Fruit fly (Drosophila melanogaster) whole organism, embryonic: ENCODE results near the gene CG15515.

Experiments used
- B-H2 ChIP-seq: fragments of 200-800 bp; sonication (Bioruptor generic); optimal IDR thresholded peaks from 2 replicates; lab custom pipeline; 2018; ENCODE audit warnings: missing biosample characterization, mild to moderate bottlenecking, missing genetic modification characterization
- BtbVII ChIP-seq: fragments of 200-800 bp; sonication (Bioruptor generic); optimal IDR thresholded peaks from 3 replicates; lab custom pipeline; 2017; ENCODE audit warnings: missing biosample characterization, mild to moderate bottlenecking, missing genetic modification characterization
- CG10543 ChIP-seq: fragments of 200-800 bp; sonication (Bioruptor generic); optimal IDR thresholded peaks from 3 replicates; lab custom pipeline; 2017; ENCODE audit warnings: missing biosample characterization, mild to moderate bottlenecking, missing genetic modification characterization, moderate library complexity
- CG10979 ChIP-seq: fragments of 200-800 bp; sonication (Bioruptor generic); optimal IDR thresholded peaks from 2 replicates; lab custom pipeline; 2018; ENCODE audit warnings: missing biosample characterization, mild to moderate bottlenecking, missing genetic modification characterization, moderate library complexity
- CG12104 ChIP-seq: fragments of 200-800 bp; sonication (Bioruptor generic); optimal IDR thresholded peaks from 3 replicates; lab custom pipeline; 2016; ENCODE audit warnings: missing biosample characterization, missing genetic modification characterization
- CG1233 ChIP-seq: fragments of 200-800 bp; sonication (Bioruptor generic); optimal IDR thresholded peaks from 4 replicates; lab custom pipeline; 2018; ENCODE audit warnings: missing biosample characterization, mild to moderate bottlenecking, missing genetic modification characterization
- CG13775 ChIP-seq: fragments of 200-800 bp; sonication (Bioruptor generic); optimal IDR thresholded peaks from 3 replicates; lab custom pipeline; 2017; ENCODE audit warnings: missing biosample characterization, mild to moderate bottlenecking, missing genetic modification characterization
- CG17612 ChIP-seq: fragments of 200-800 bp; sonication (Bioruptor generic); IDR thresholded peaks from 2 replicates; pipeline ENCODE4 v1.3.6; 2022; ENCODE audit warnings: missing biosample characterization, missing genetic modification characterization
- CG17829 ChIP-seq: fragments of 200-800 bp; optimal IDR thresholded peaks from 2 replicates; lab custom pipeline; 2019; ENCODE audit warnings: missing biosample characterization, mild to moderate bottlenecking, missing genetic modification characterization, moderate library complexity
- CG17912 ChIP-seq: fragments of 200-800 bp; sonication (Bioruptor generic); optimal IDR thresholded peaks from 2 replicates; lab custom pipeline; 2018; ENCODE audit warnings: missing biosample characterization, mild to moderate bottlenecking, missing genetic modification characterization
- CG18262 ChIP-seq: fragments of 200-800 bp; optimal IDR thresholded peaks from 3 replicates; lab custom pipeline; 2019; ENCODE audit warnings: missing biosample characterization, mild to moderate bottlenecking, missing genetic modification characterization, moderate library complexity
- CG18619 ChIP-seq: fragments of 200-800 bp; sonication (Bioruptor generic); optimal IDR thresholded peaks from 3 replicates; lab custom pipeline; 2017; ENCODE audit warnings: missing biosample characterization, mild to moderate bottlenecking, missing genetic modification characterization
- CG2129 ChIP-seq: fragments of 200-800 bp; sonication (Bioruptor generic); IDR thresholded peaks from 2 replicates; pipeline ENCODE4 v1.3.6; 2022; ENCODE audit warnings: missing biosample characterization, missing genetic modification characterization; ENCODE audit not compliant: partially characterized antibody
- CG32772 ChIP-seq: fragments of 200-800 bp; sonication (Bioruptor generic); IDR thresholded peaks from 2 replicates; pipeline ENCODE4 v1.3.6; 2022; ENCODE audit warnings: missing biosample characterization, missing genetic modification characterization
- CG3726 ChIP-seq: fragments of 200-800 bp; sonication (Bioruptor generic); IDR thresholded peaks from 3 replicates; pipeline ENCODE4, ENCODE4 v1.3.6; 2022; ENCODE audit warnings: missing biosample characterization, missing genetic modification characterization
- CG3838 ChIP-seq: fragments of 200-800 bp; sonication (Bioruptor generic); optimal IDR thresholded peaks from 3 replicates; lab custom pipeline; 2016; ENCODE audit warnings: missing biosample characterization, missing genetic modification characterization
- CG4617 ChIP-seq: fragments of 200-800 bp; sonication (Bioruptor generic); optimal IDR thresholded peaks from 3 replicates; lab custom pipeline; 2016; ENCODE audit warnings: missing biosample characterization, missing genetic modification characterization, borderline replicate concordance
- CG4730 ChIP-seq: fragments of 200-800 bp; sonication (Bioruptor generic); IDR thresholded peaks from 2 replicates; pipeline ENCODE4 v1.3.6; 2022; ENCODE audit warnings: missing biosample characterization, missing genetic modification characterization
- CG7271 ChIP-seq: fragments of 200-800 bp; sonication (Bioruptor generic); optimal IDR thresholded peaks from 2 replicates; lab custom pipeline; 2018; ENCODE audit warnings: missing biosample characterization, mild to moderate bottlenecking, missing genetic modification characterization, moderate library complexity
- CG7372 ChIP-seq: fragments of 200-800 bp; sonication (Bioruptor generic); IDR thresholded peaks from 2 replicates; pipeline ENCODE4 v1.3.6; 2022; ENCODE audit warnings: missing biosample characterization, missing genetic modification characterization
- CG7987 ChIP-seq: fragments of 200-800 bp; sonication (Bioruptor generic); optimal IDR thresholded peaks from 2 replicates; lab custom pipeline; 2018; ENCODE audit warnings: missing biosample characterization, mild to moderate bottlenecking, missing genetic modification characterization, moderate library complexity
- CG8924 ChIP-seq: fragments of 200-800 bp; optimal IDR thresholded peaks from 3 replicates; lab custom pipeline; 2019; ENCODE audit warnings: missing biosample characterization, mild to moderate bottlenecking, missing genetic modification characterization, moderate library complexity
- CoRest ChIP-seq: fragments of 200-800 bp; sonication (Bioruptor generic); optimal IDR thresholded peaks from 3 replicates; lab custom pipeline; 2018; ENCODE audit warnings: missing biosample characterization, mild to moderate bottlenecking, missing genetic modification characterization, moderate library complexity
- D19B ChIP-seq: fragments of 200-800 bp; sonication (Bioruptor generic); optimal IDR thresholded peaks from 2 replicates; lab custom pipeline; 2017; ENCODE audit warnings: missing biosample characterization, mild to moderate bottlenecking, missing genetic modification characterization
- Deaf1 ChIP-seq: fragments of 200-800 bp; optimal IDR thresholded peaks from 3 replicates; lab custom pipeline; 2019; ENCODE audit warnings: missing biosample characterization, mild to moderate bottlenecking, missing genetic modification characterization, moderate library complexity
- Dref ChIP-seq: fragments of 200-800 bp; sonication (Bioruptor generic); IDR thresholded peaks from 2 replicates; pipeline ENCODE4 v1.3.6; 2022; ENCODE audit warnings: missing biosample characterization, missing genetic modification characterization
- E2f1 ChIP-seq: fragments of 200-800 bp; sonication (Bioruptor generic); IDR thresholded peaks from 2 replicates; pipeline ENCODE4 v1.3.6; 2022; ENCODE audit warnings: missing biosample characterization, missing genetic modification characterization
- HLH4C ChIP-seq: fragments of 200-800 bp; sonication (Bioruptor generic); IDR thresholded peaks from 3 replicates; pipeline ENCODE4 v1.3.6; 2022; ENCODE audit warnings: missing biosample characterization, missing genetic modification characterization; ENCODE audit not compliant: partially characterized antibody
- Hr51 ChIP-seq, 2 experiments: fragments of 200-800 bp; sonication (Bioruptor generic); optimal IDR thresholded peaks; 2 replicates in 1 of 2; 3 replicates in 1 of 2; lab custom pipeline; 2016 to 2018; ENCODE audit warnings: missing biosample characterization in 2 of 2, missing genetic modification characterization in 2 of 2, mild to moderate bottlenecking in 1 of 2, moderate library complexity in 1 of 2
- Hr78 ChIP-seq, 2 experiments: fragments of 200-800 bp in 1 of 2; fragments of >200 bp in 1 of 2; sonication (Bioruptor generic) in 1 of 2; optimal IDR thresholded peaks; 2 replicates each; lab custom pipeline; 2017 to 2019; ENCODE audit warnings: missing biosample characterization in 2 of 2, missing genetic modification characterization in 2 of 2, mild to moderate bottlenecking in 1 of 2, moderate library complexity in 1 of 2
- Lhr ChIP-seq: fragments of 200-800 bp; sonication (Bioruptor generic); optimal IDR thresholded peaks from 3 replicates; lab custom pipeline; 2017; ENCODE audit warnings: mild to moderate bottlenecking, missing biosample characterization, missing genetic modification reagents, missing genetic modification characterization
- Max ChIP-seq: fragments of 200-800 bp; sonication (Bioruptor generic); optimal IDR thresholded peaks from 2 replicates; lab custom pipeline; 2016; ENCODE audit warnings: missing biosample characterization, mild to moderate bottlenecking, missing genetic modification characterization
- NFAT ChIP-seq: fragments of 200-800 bp; sonication (Bioruptor generic); IDR thresholded peaks from 2 replicates; pipeline ENCODE4 v1.3.6; 2022; ENCODE audit warnings: missing biosample characterization, missing genetic modification characterization
- Nf-YB ChIP-seq: fragments of 200-800 bp; sonication (Bioruptor generic); optimal IDR thresholded peaks from 3 replicates; lab custom pipeline; 2019; ENCODE audit warnings: missing biosample characterization, mild to moderate bottlenecking, missing genetic modification characterization, moderate library complexity
- Poxn ChIP-seq: fragments of 200-800 bp; sonication (Bioruptor generic); IDR thresholded peaks from 2 replicates; pipeline ENCODE4 v1.3.6; 2022; ENCODE audit warnings: missing biosample characterization, missing genetic modification characterization
- Rfx ChIP-seq: fragments of 200-800 bp; sonication (Bioruptor generic); IDR thresholded peaks from 2 replicates; pipeline ENCODE4 v1.3.6; 2022; ENCODE audit warnings: missing biosample characterization, missing genetic modification characterization
- Sry-β ChIP-seq: fragments of 200-800 bp; sonication (Bioruptor generic); optimal IDR thresholded peaks from 2 replicates; lab custom pipeline; 2018; ENCODE audit warnings: missing biosample characterization, mild to moderate bottlenecking, missing genetic modification characterization, moderate library complexity
- Taf1 ChIP-seq: fragments of 200-800 bp; sonication (Bioruptor generic); IDR thresholded peaks from 2 replicates; pipeline ENCODE4 v1.3.6; 2022; ENCODE audit warnings: missing biosample characterization, missing genetic modification characterization
- Tbp ChIP-seq: fragments of >200 bp; optimal IDR thresholded peaks from 2 replicates; lab custom pipeline; 2018; ENCODE audit warnings: missing biosample characterization, missing genetic modification characterization
- Xrp1 ChIP-seq: fragments of 200-800 bp; sonication (Bioruptor generic); IDR thresholded peaks from 2 replicates; pipeline ENCODE4 v1.3.6; 2022; ENCODE audit warnings: missing biosample characterization, missing genetic modification characterization
- al ChIP-seq: fragments of 200-800 bp; sonication (Bioruptor generic); IDR thresholded peaks from 2 replicates; pipeline ENCODE4 v1.3.6; 2022; ENCODE audit warnings: missing biosample characterization, missing genetic modification characterization
- bigmax ChIP-seq: fragments of 200-800 bp; sonication (Bioruptor generic); optimal IDR thresholded peaks from 2 replicates; lab custom pipeline; 2018; ENCODE audit warnings: missing biosample characterization, mild to moderate bottlenecking, missing genetic modification characterization
- cad ChIP-seq: fragments of >200 bp; optimal IDR thresholded peaks from 2 replicates; lab custom pipeline; 2017; ENCODE audit warnings: missing biosample characterization, missing genetic modification characterization
- gfzf ChIP-seq: fragments of 200-800 bp; sonication (Bioruptor generic); optimal IDR thresholded peaks from 2 replicates; lab custom pipeline; 2016; ENCODE audit warnings: missing biosample characterization, mild to moderate bottlenecking, missing genetic modification characterization, moderate library complexity
- grau ChIP-seq: fragments of 200-800 bp; optimal IDR thresholded peaks from 3 replicates; lab custom pipeline; 2019; ENCODE audit warnings: missing biosample characterization, mild to moderate bottlenecking, missing genetic modification characterization, moderate library complexity
- her ChIP-seq: fragments of 200-800 bp; sonication (Bioruptor generic); optimal IDR thresholded peaks from 2 replicates; lab custom pipeline; 2016; ENCODE audit warnings: missing biosample characterization, missing genetic modification characterization
- pzg ChIP-seq: fragments of 200-800 bp; sonication (Bioruptor generic); optimal IDR thresholded peaks from 3 replicates; lab custom pipeline; 2018; ENCODE audit warnings: missing biosample characterization, mild to moderate bottlenecking, missing genetic modification characterization, moderate library complexity
- rib ChIP-seq: fragments of 200-800 bp; sonication (Bioruptor generic); IDR thresholded peaks from 2 replicates; pipeline ENCODE4 v1.3.6; 2022; ENCODE audit warnings: missing biosample characterization, missing genetic modification characterization
- ro ChIP-seq: fragments of 200-800 bp; sonication (Bioruptor generic); IDR thresholded peaks from 2 replicates; pipeline ENCODE4 v1.3.6; 2022; ENCODE audit warnings: missing biosample characterization, missing genetic modification characterization
- sens-2 ChIP-seq: fragments of 200-800 bp; sonication (Bioruptor generic); IDR thresholded peaks from 2 replicates; pipeline ENCODE4 v1.3.6; 2022; ENCODE audit warnings: missing biosample characterization, missing genetic modification characterization
- tx ChIP-seq: fragments of 200-800 bp; sonication (Bioruptor generic); optimal IDR thresholded peaks from 2 replicates; lab custom pipeline; 2016; ENCODE audit warnings: missing biosample characterization, missing genetic modification characterization

CG15515 gene

DNA sequence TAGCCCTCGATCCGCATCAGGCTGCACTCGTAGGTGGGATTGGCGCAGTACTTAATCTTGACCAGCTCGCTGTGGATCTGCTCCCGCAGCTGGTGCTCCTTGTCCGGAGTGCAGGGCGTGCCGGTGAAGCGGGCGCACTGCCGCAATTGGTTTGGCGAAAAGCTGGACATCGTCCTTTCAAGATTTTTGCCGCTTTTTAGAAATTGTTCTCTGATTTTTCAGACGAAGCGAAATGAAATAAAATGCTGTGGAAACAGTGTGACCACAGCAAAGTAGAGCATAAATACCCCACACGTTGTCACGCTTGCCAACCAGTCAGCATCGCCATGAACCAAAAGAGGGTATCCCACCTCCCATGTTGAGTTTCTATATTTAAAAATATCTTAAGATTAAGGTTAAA lies 48.0 kb upstream of the CG15515 start, which contains the start of gene dgt1 (continued):
- TF ChIP-seq CG3726 (no peak), Lhr (peak; percentile 40), CG4730 (no peak), D19B (no peak), rib (GFP tag; lab: Robert Waterston, UW) (no peak), CG8924 (tag; lab: Kevin White, UChicago) (no peak), CG2129 (GFP tag; lab: Robert Waterston, UW) (no peak), ro (GFP tag; lab: Robert Waterston, UW) (no peak), HLH4C (no peak), CG1233 (GFP tag; lab: Kevin White, UChicago) (no peak), CG12104 (no peak), CG7271 (tag; lab: Kevin White, UChicago) (no peak), CG3838 (no peak), CG17829 (tag; lab: Kevin White, UChicago) (peak; percentile 41), Max (GFP tag; lab: Kevin White, UChicago) (peak; percentile 37), Nf-YB (GFP tag; lab: Kevin White, UChicago) (no peak), CG17612 (GFP tag; lab: Robert Waterston, UW) (no peak), CG10979 (no peak), Taf1 (GFP tag; lab: Robert Waterston, UW) (no peak), gfzf (GFP tag; lab: Kevin White, UChicago) (peak; percentile 93), NFAT (GFP tag; lab: Robert Waterston, UW) (no peak), Sry-β (no peak), al (GFP tag; lab: Robert Waterston, UW) (no peak), bigmax (GFP tag; lab: Kevin White, UChicago) (peak; percentile 90), Tbp (no peak), CG18619 (GFP tag; lab: Kevin White, UChicago) (no peak), cad (GFP tag; lab: Kevin White, UChicago) (no peak), Poxn (GFP tag; lab: Robert Waterston, UW) (no peak), sens-2 (GFP tag; lab: Robert Waterston, UW) (no peak), E2f1 (no peak), Hr51 (GFP tag; optimal IDR thresholded peaks at IDR 0.05; lab: Kevin White, UChicago) (no peak), CoRest (tag; lab: Kevin White, UChicago) (no peak), BtbVII (no peak), CG17912 (GFP tag; lab: Kevin White, UChicago) (no peak), Xrp1 (GFP tag; lab: Robert Waterston, UW) (no peak), Deaf1 (tag; lab: Kevin White, UChicago) (no peak), her (no peak), CG18262 (tag; lab: Kevin White, UChicago) (no peak), B-H2 (GFP tag; lab: Kevin White, UChicago) (no peak), CG7372 (GFP tag; lab: Robert Waterston, UW) (no peak), Dref (GFP tag; lab: Robert Waterston, UW) (peak; percentile 29; the same call in 1 of the 2 replicates), CG7987 (GFP tag; lab: Kevin White, UChicago) (no peak), pzg (GFP tag; lab: Kevin White, UChicago) (peak; percentile 89), tx (GFP tag; lab: Kevin White, UChicago) (no peak), CG10543 (GFP tag; lab: Kevin White, UChicago) (no peak), CG13775 (GFP tag; lab: Kevin White, UChicago) (no peak), Hr78 (GFP tag; optimal IDR thresholded peaks at IDR 0.05; lab: Kevin White, UChicago) (no peak), CG4617 (GFP tag; lab: Kevin White, UChicago) (peak; percentile 88), grau (tag; lab: Kevin White, UChicago) (no peak), CG32772 (GFP tag; lab: Robert Waterston, UW) (no peak), Rfx (GFP tag; lab: Robert Waterston, UW) (no peak)
